Worm (Caenorhabditis elegans) whole organism, L3 larva: Measurements from ENCODE around the gene T16G12.6.
A peak's percentile ranks its signal among the peaks of the same experiment; 100 is the strongest.

Source experiments
- R02D3.7 ChIP-seq: fragments of 150-350 bp; optimal IDR thresholded peaks from 2 replicates; lab custom pipeline; 2014; ENCODE audit warnings: missing biosample characterization, missing genetic modification characterization
- aly-2 ChIP-seq: fragments of 150-350 bp; optimal IDR thresholded peaks from 2 replicates; lab custom pipeline; 2014; ENCODE audit warnings: missing biosample characterization, missing genetic modification characterization
- ama-1 ChIP-seq: fragments of 150-350 bp; optimal IDR thresholded peaks from 2 replicates; lab custom pipeline; 2018
- ceh-16 ChIP-seq: sonication (generic microtip); optimal IDR thresholded peaks from 2 replicates; lab custom pipeline; 2017; ENCODE audit warnings: missing biosample characterization, missing genetic modification characterization
- ceh-82 ChIP-seq: fragments of 150-350 bp; optimal IDR thresholded peaks from 2 replicates; lab custom pipeline; 2014; ENCODE audit warnings: missing biosample characterization, missing genetic modification characterization
- ceh-9 ChIP-seq: sonication (generic microtip); optimal IDR thresholded peaks from 2 replicates; lab custom pipeline; 2018; ENCODE audit warnings: missing biosample characterization, missing genetic modification characterization
- daf-12 ChIP-seq: fragments of 150-350 bp; optimal IDR thresholded peaks from 2 replicates; lab custom pipeline; 2014; ENCODE audit warnings: missing biosample characterization, missing genetic modification reagents, missing genetic modification characterization
- elt-1 ChIP-seq: fragments of 150-350 bp; optimal IDR thresholded peaks from 2 replicates; lab custom pipeline; 2014; ENCODE audit warnings: missing biosample characterization, missing genetic modification characterization
- elt-2 ChIP-seq: sonication (generic microtip); optimal IDR thresholded peaks from 2 replicates; lab custom pipeline; 2016; ENCODE audit warnings: missing genetic modification reagents, mild to moderate bottlenecking, missing genetic modification characterization, missing compliant biosample characterization
- elt-3 ChIP-seq, 3 experiments: fragments of 150-350 bp in 1 of 3; sonication (generic microtip) in 2 of 3; optimal IDR thresholded peaks; 2 replicates in 2 of 3; 4 replicates in 1 of 3; lab custom pipeline; 2014 to 2017; ENCODE audit warnings: missing biosample characterization in 3 of 3, missing genetic modification characterization in 3 of 3
- eor-1 ChIP-seq, 2 experiments: fragments of 150-350 bp; optimal IDR thresholded peaks; 2 replicates each; lab custom pipeline; 2014 to 2018; ENCODE audit warnings: missing biosample characterization in 2 of 2, missing genetic modification characterization in 2 of 2
- fkh-10 ChIP-seq: sonication (generic microtip); optimal IDR thresholded peaks from 2 replicates; lab custom pipeline; 2017; ENCODE audit warnings: missing biosample characterization, missing genetic modification reagents, missing genetic modification characterization
- fos-1 ChIP-seq: fragments of 150-350 bp; optimal IDR thresholded peaks from 2 replicates; lab custom pipeline; 2014; ENCODE audit warnings: missing biosample characterization, missing genetic modification characterization
- hmg-11 ChIP-seq: sonication (generic microtip); optimal IDR thresholded peaks from 2 replicates; lab custom pipeline; 2016; ENCODE audit warnings: missing genetic modification characterization, missing compliant biosample characterization
- jun-1 ChIP-seq: fragments of 150-350 bp; optimal IDR thresholded peaks from 2 replicates; lab custom pipeline; 2014; ENCODE audit warnings: missing biosample characterization, missing genetic modification reagents, missing genetic modification characterization
- lin-15B ChIP-seq: fragments of 150-350 bp; optimal IDR thresholded peaks from 2 replicates; lab custom pipeline; 2014; ENCODE audit warnings: missing biosample characterization, missing genetic modification characterization
- lin-39 ChIP-seq: fragments of 150-350 bp; optimal IDR thresholded peaks from 2 replicates; lab custom pipeline; 2018; ENCODE audit warnings: missing biosample characterization, missing genetic modification reagents, missing genetic modification characterization
- lsy-12 ChIP-seq: sonication (generic microtip); optimal IDR thresholded peaks from 2 replicates; lab custom pipeline; 2016; ENCODE audit warnings: mild to moderate bottlenecking, missing genetic modification characterization, missing compliant biosample characterization
- mml-1 ChIP-seq: fragments of 150-350 bp; sonication (generic microtip); optimal IDR thresholded peaks from 3 replicates; lab custom pipeline; 2014; ENCODE audit warnings: missing biosample characterization, missing genetic modification characterization
- nhr-23 ChIP-seq: fragments of 150-350 bp; optimal IDR thresholded peaks from 2 replicates; lab custom pipeline; 2014; ENCODE audit warnings: missing biosample characterization, missing genetic modification reagents, missing genetic modification characterization
- nhr-237 ChIP-seq: fragments of 150-350 bp; optimal IDR thresholded peaks from 2 replicates; lab custom pipeline; 2014; ENCODE audit warnings: missing biosample characterization, missing genetic modification characterization
- nhr-28 ChIP-seq: fragments of 150-350 bp; optimal IDR thresholded peaks from 2 replicates; lab custom pipeline; 2014; ENCODE audit warnings: missing biosample characterization, missing genetic modification characterization
- nhr-43 ChIP-seq: sonication (generic microtip); optimal IDR thresholded peaks from 2 replicates; lab custom pipeline; 2016; ENCODE audit warnings: mild to moderate bottlenecking, missing genetic modification characterization, missing compliant biosample characterization; ENCODE audit not compliant: poor library complexity, severe bottlenecking
- nhr-67 ChIP-seq: fragments of 150-350 bp; optimal IDR thresholded peaks from 2 replicates; lab custom pipeline; 2014; ENCODE audit warnings: missing biosample characterization, missing genetic modification characterization
- nhr-76 ChIP-seq: fragments of 150-350 bp; sonication (generic microtip); optimal IDR thresholded peaks from 5 replicates; lab custom pipeline; 2014; ENCODE audit warnings: missing biosample characterization, missing genetic modification characterization
- pha-4 ChIP-seq: fragments of 150-350 bp; optimal IDR thresholded peaks from 2 replicates; lab custom pipeline; 2014; ENCODE audit warnings: missing biosample characterization, missing genetic modification reagents, missing genetic modification characterization
- sea-2 ChIP-seq: fragments of 150-350 bp; sonication (generic microtip); optimal IDR thresholded peaks from 4 replicates; lab custom pipeline; 2014; ENCODE audit warnings: missing biosample characterization, missing genetic modification reagents, missing genetic modification characterization
- skn-1 ChIP-seq: fragments of 150-350 bp; optimal IDR thresholded peaks from 2 replicates; lab custom pipeline; 2014; ENCODE audit warnings: missing biosample characterization, missing genetic modification characterization
- snpc-4 ChIP-seq: fragments of 150-350 bp; optimal IDR thresholded peaks from 2 replicates; lab custom pipeline; 2014; ENCODE audit warnings: missing biosample characterization, missing genetic modification characterization
- tbx-2 ChIP-seq: sonication (generic microtip); optimal IDR thresholded peaks from 2 replicates; lab custom pipeline; 2016; ENCODE audit warnings: mild to moderate bottlenecking, missing genetic modification characterization, missing compliant biosample characterization
- zag-1 ChIP-seq: fragments of 150-350 bp; optimal IDR thresholded peaks from 2 replicates; lab custom pipeline; 2014; ENCODE audit warnings: missing biosample characterization, missing genetic modification characterization
- ztf-11 ChIP-seq: fragments of 150-350 bp; optimal IDR thresholded peaks from 2 replicates; lab custom pipeline; 2014; ENCODE audit warnings: missing biosample characterization, missing genetic modification characterization
- ztf-4 ChIP-seq: fragments of 150-350 bp; optimal IDR thresholded peaks from 2 replicates; lab custom pipeline; 2014; ENCODE audit warnings: missing biosample characterization, missing genetic modification characterization

The T16G12.6 gene

DNA sequence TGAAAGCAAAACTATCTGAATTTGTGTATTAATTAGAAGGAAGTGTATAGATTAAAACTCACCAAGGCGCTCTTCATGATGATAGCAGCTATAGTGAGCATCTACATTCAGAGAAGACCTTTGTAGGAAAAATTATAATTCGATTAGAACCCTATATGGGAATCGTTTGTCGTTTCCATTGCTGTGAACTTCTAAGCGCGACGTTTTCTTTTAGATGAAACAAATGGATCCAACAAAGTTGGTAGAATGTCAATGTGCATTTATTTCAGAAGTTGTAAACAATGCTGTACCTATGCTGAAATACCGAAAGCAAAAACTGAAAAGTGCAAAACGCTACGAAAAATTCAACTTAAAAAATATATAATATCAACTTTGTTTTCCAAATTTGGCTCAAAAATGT is 13.3 kb upstream of the T16G12.6 start, which contains the start of gene T16G12.10:
Gene T16G12.10, minus strand, starts transcription at position 101 of the 400 bp plus-strand sequence.
- TF ChIP-seq pha-4 (tag; lab: Kevin White, UChicago) (no peak), eor-1 (tag; optimal IDR thresholded peaks at IDR 0.05; lab: Kevin White, UChicago) (no peak), jun-1 (no peak), ztf-4 (tag; lab: Kevin White, UChicago) (no peak), elt-3 (tag; optimal IDR thresholded peaks at IDR 0.05; lab: Kevin White, UChicago) (no peak), mml-1 (tag; lab: Kevin White, UChicago) (no peak), snpc-4 (no peak), hmg-11 (tag; lab: Kevin White, UChicago) (no peak), lin-39 (tag; lab: Kevin White, UChicago) (no peak), ceh-82 (tag; lab: Kevin White, UChicago) (no peak), nhr-28 (tag; lab: Kevin White, UChicago) (no peak), fkh-10 (GFP tag; lab: Kevin White, UChicago) (no peak), nhr-76 (tag; lab: Kevin White, UChicago) (no peak)

DNA sequence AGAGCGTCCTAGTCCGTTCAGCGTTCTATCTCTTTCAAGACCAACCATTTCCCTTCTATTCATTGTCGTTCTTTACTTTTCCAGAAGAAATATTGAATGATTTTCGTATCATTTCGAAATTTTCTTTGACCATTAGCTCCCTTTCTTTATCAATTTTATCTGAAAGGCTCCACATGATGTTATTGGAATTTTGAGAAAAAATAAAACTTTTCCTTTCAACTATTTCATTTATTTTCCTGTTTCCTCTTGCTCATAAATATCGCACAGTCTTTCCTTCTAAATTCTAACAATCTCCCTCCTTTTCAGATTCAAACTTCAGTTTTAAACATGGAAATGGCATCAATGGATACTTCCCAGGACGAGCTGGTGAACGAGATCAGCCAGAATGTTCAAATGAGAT is 11.9 kb upstream of the T16G12.6 start, which contains the start of gene T16G12.4:
Gene T16G12.4, plus strand, starts transcription at position 301 of the 400 bp plus-strand sequence.
- TF ChIP-seq elt-3 (tag; optimal IDR thresholded peaks at IDR 0.05; lab: Kevin White, UChicago) (no peak), nhr-43 (tag; lab: Kevin White, UChicago) (no peak), skn-1 (tag; lab: Kevin White, UChicago) (no peak), eor-1 (tag; optimal IDR thresholded peaks at IDR 0.05; lab: Kevin White, UChicago) (no peak), ceh-9 (tag; lab: Kevin White, UChicago) (no peak), tbx-2 (tag; lab: Kevin White, UChicago) (no peak), lin-15B (tag; lab: Kevin White, UChicago) (no peak)

DNA sequence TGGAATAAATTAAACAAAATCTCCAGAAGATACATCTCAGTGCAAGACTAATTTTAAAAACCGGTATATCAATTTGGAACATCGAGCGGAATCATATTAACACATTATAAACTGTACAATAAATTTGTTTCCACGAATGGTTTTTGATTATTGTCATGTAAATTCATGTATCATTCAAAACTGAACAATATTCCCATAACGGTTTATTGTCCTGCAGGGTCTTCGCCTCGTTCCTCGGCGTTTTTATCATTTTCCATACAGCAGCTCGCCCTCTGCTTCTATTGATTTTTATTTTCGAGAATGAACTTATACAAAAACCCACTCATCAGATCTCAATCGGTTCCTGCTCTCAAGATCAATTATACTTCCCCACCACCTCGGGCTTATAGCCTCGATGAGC is 10.4 kb upstream of the T16G12.6 start, which contains the start of gene T16G12.8:
Gene T16G12.8, plus strand, starts transcription at position 301 of the 400 bp plus-strand sequence.
- no peak for TF ChIP-seq eor-1 (tag; optimal IDR thresholded peaks at IDR 0.05; lab: Kevin White, UChicago)
- TF ChIP-seq elt-1 (tag; lab: Kevin White, UChicago): no peak

DNA sequence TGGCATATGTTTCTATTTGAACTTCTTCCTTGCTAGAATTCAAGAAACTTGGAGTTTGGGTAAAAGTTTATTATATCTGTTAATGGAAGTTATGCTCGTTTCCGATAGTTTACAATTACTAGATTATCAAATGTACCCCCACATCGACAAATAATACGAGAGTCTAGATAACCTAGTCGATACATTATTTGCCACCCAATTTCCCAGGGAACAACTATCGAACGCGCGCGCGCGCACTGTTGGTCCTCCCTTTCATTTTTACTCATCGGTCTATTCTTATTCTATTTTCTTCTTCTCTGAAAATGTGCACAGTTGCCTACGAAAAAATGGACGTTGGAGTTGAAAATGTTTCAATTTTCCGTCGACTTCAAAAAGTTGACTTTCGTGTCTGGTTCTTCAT is 8.8 kb upstream of the T16G12.6 start, which contains the start of gene T16G12.13:
Gene T16G12.13, plus strand, starts transcription at position 293 of the 400 bp plus-strand sequence.
- TF ChIP-seq elt-2 (tag; lab: Kevin White, UChicago) (no peak), nhr-28 (tag; lab: Kevin White, UChicago) (no peak), fkh-10 (GFP tag; lab: Kevin White, UChicago) (no peak), aly-2 (tag; lab: Kevin White, UChicago) (no peak), nhr-237 (tag; lab: Kevin White, UChicago) (no peak), nhr-76 (tag; lab: Kevin White, UChicago) (no peak), hmg-11 (tag; lab: Kevin White, UChicago) (no peak), sea-2 (no peak), fos-1 (tag; lab: Kevin White, UChicago) (no peak), R02D3.7 (tag; lab: Kevin White, UChicago) (no peak), nhr-23 (tag; lab: Kevin White, UChicago) (no peak), daf-12 (tag; lab: Kevin White, UChicago) (no peak), ztf-11 (tag; lab: Kevin White, UChicago) (no peak), nhr-67 (tag; lab: Kevin White, UChicago) (no peak), ceh-9 (tag; lab: Kevin White, UChicago) (no peak), zag-1 (tag; lab: Kevin White, UChicago) (no peak), ama-1 (lab: Kevin White, UChicago) (no peak), jun-1 (no peak), lin-15B (tag; lab: Kevin White, UChicago) (no peak), lsy-12 (tag; lab: Kevin White, UChicago) (no peak)

DNA sequence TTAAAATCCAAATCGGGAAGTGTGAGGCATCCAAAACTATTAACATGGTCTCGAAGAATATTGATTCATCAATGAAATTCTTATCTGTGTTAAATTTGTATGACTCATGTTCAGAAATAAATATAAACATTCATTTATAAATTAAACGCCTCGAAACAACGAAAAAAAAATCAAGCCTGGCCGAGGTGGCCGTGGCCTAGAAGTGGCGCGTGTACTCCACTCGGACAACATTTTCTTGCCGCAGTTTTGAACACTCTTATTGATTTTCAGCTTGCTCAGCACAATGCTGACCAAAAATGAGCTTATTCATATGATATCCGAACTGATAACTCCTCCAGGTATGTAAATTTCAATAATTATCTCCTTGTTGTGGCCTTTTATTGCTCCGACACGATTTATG is 5.2 kb upstream of the T16G12.6 start, which contains the start of gene ekl-6:
Gene ekl-6, plus strand, starts transcription at position 265 of the 400 bp plus-strand sequence.
- TF ChIP-seq eor-1 (tag; optimal IDR thresholded peaks at IDR 0.05; lab: Kevin White, UChicago) (no peak), snpc-4 (peak; percentile 12), lin-15B (tag; lab: Kevin White, UChicago) (peak; percentile 48), hmg-11 (tag; lab: Kevin White, UChicago) (peak; percentile 65), lsy-12 (tag; lab: Kevin White, UChicago) (peak; percentile 22), ceh-16 (no peak), sea-2 (no peak), nhr-43 (tag; lab: Kevin White, UChicago) (peak; percentile 79)
